Worm (Caenorhabditis elegans) whole organism, L1 larva: ENCODE data around the gene nape-1.

Source experiments
- C04F5.9 ChIP-seq: sonication (generic microtip); optimal IDR thresholded peaks from 2 replicates; lab custom pipeline; 2016; ENCODE audit warnings: missing genetic modification characterization, missing compliant biosample characterization
- C16A3.4 ChIP-seq: fragments of 150-350 bp; optimal IDR thresholded peaks from 2 replicates; lab custom pipeline; 2014; ENCODE audit warnings: missing biosample characterization, missing genetic modification characterization
- C34B4.2 ChIP-seq: sonication (generic microtip); optimal IDR thresholded peaks from 2 replicates; lab custom pipeline; 2017; ENCODE audit warnings: mild to moderate bottlenecking, missing genetic modification characterization, missing compliant biosample characterization
- F16B12.6 ChIP-seq: fragments of 150-350 bp; optimal IDR thresholded peaks from 2 replicates; lab custom pipeline; 2014; ENCODE audit warnings: missing biosample characterization, missing genetic modification characterization
- aly-2 ChIP-seq: fragments of 150-350 bp; optimal IDR thresholded peaks from 2 replicates; lab custom pipeline; 2014; ENCODE audit warnings: missing biosample characterization, missing genetic modification characterization
- blmp-1 ChIP-seq: fragments of 150-350 bp; optimal IDR thresholded peaks from 2 replicates; lab custom pipeline; 2014; ENCODE audit warnings: missing biosample characterization, missing genetic modification characterization
- ceh-8 ChIP-seq: fragments of 200-800 bp; sonication (Bioruptor generic); optimal IDR thresholded peaks from 2 replicates; lab custom pipeline; 2018; ENCODE audit warnings: mild to moderate bottlenecking, missing genetic modification characterization, moderate library complexity, missing compliant biosample characterization
- ceh-88 ChIP-seq: fragments of 200-800 bp; sonication (Bioruptor generic); IDR thresholded peaks from 2 replicates; pipeline ENCODE4 v1.3.6; 2022; ENCODE audit warnings: missing genetic modification characterization, missing compliant biosample characterization
- ceh-90 ChIP-seq: sonication (generic microtip); optimal IDR thresholded peaks from 2 replicates; lab custom pipeline; 2016; ENCODE audit warnings: missing genetic modification characterization, missing compliant biosample characterization
- dpl-1 ChIP-seq, 3 experiments: fragments of 150-350 bp in 2 of 3; sonication (generic microtip) in 1 of 3; optimal IDR thresholded peaks; 2 replicates each; lab custom pipeline; 2014 to 2017; ENCODE audit warnings: missing biosample characterization in 3 of 3, missing genetic modification characterization in 3 of 3, missing genetic modification reagents in 3 of 3
- efl-1 ChIP-seq, 4 experiments: fragments of 150-350 bp; optimal IDR thresholded peaks in 3 of 4; peaks in 1 of 4; 1 replicate in 1 of 4; 2 replicates in 3 of 4; lab custom pipeline; 2014; ENCODE audit warnings: missing biosample characterization in 2 of 4, missing genetic modification characterization in 2 of 4, missing genetic modification reagents in 2 of 4
- egl-13 ChIP-seq: sonication (generic microtip); optimal IDR thresholded peaks from 2 replicates; lab custom pipeline; 2016; ENCODE audit warnings: missing genotype, missing genetic modification reagents, missing genetic modification characterization, missing compliant biosample characterization
- elt-2 ChIP-seq: sonication (generic microtip); optimal IDR thresholded peaks from 2 replicates; lab custom pipeline; 2016; ENCODE audit warnings: missing genetic modification characterization, mild to moderate bottlenecking, inconsistent platforms, missing compliant biosample characterization, missing genetic modification reagents
- elt-3 ChIP-seq, 6 experiments: fragments of 150-350 bp in 1 of 6; sonication (generic microtip); optimal IDR thresholded peaks; 2 replicates each; lab custom pipeline; 2017 to 2018; ENCODE audit warnings: missing biosample characterization in 6 of 6, missing genetic modification characterization in 6 of 6, inconsistent platforms in 1 of 6
- ets-5 ChIP-seq: fragments of 200-800 bp; sonication (Bioruptor generic); IDR thresholded peaks from 2 replicates; pipeline ENCODE4 v1.3.6; 2022; ENCODE audit warnings: missing genetic modification characterization, missing compliant biosample characterization
- fkh-4 ChIP-seq: sonication (generic microtip); optimal IDR thresholded peaks from 2 replicates; lab custom pipeline; 2016; ENCODE audit warnings: missing compliant biosample characterization, missing genetic modification characterization, borderline replicate concordance
- fos-1 ChIP-seq: fragments of 150-350 bp; optimal IDR thresholded peaks from 2 replicates; lab custom pipeline; 2014; ENCODE audit warnings: missing biosample characterization, missing genetic modification characterization
- grh-1 ChIP-seq: fragments of 200-800 bp; sonication (Bioruptor generic); IDR thresholded peaks from 2 replicates; pipeline ENCODE4 v1.3.6; 2022; ENCODE audit warnings: missing genetic modification reagents, missing genetic modification characterization, missing compliant biosample characterization
- hlh-4 ChIP-seq: sonication (generic microtip); optimal IDR thresholded peaks from 2 replicates; lab custom pipeline; 2016; ENCODE audit warnings: mild to moderate bottlenecking, missing genetic modification characterization, missing compliant biosample characterization
- hpl-2 ChIP-seq: fragments of 150-350 bp; optimal IDR thresholded peaks from 2 replicates; lab custom pipeline; 2014; ENCODE audit warnings: missing biosample characterization, missing genetic modification reagents, missing genetic modification characterization
- irx-1 ChIP-seq: sonication (generic microtip); optimal IDR thresholded peaks from 2 replicates; lab custom pipeline; 2016; ENCODE audit warnings: missing genetic modification characterization, missing compliant biosample characterization
- isw-1 ChIP-seq: fragments of 200-800 bp; sonication (Bioruptor generic); IDR thresholded peaks from 2 replicates; pipeline ENCODE4 v1.3.6; 2022; ENCODE audit warnings: missing genetic modification characterization, missing compliant biosample characterization
- jun-1 ChIP-seq: fragments of 150-350 bp; optimal IDR thresholded peaks from 2 replicates; lab custom pipeline; 2014; ENCODE audit warnings: missing biosample characterization, missing genetic modification reagents, missing genetic modification characterization
- lin-13 ChIP-seq: fragments of 150-350 bp; optimal IDR thresholded peaks from 2 replicates; lab custom pipeline; 2014; ENCODE audit warnings: missing biosample characterization, missing genetic modification reagents, missing genetic modification characterization
- lin-15B ChIP-seq: fragments of 150-350 bp; sonication (generic microtip); optimal IDR thresholded peaks from 3 replicates; lab custom pipeline; 2014; ENCODE audit warnings: missing biosample characterization, missing genetic modification characterization
- lin-35 ChIP-seq, 2 experiments: fragments of 150-350 bp; optimal IDR thresholded peaks; 2 replicates each; lab custom pipeline; 2014; ENCODE audit warnings: missing biosample characterization in 2 of 2, missing genetic modification characterization in 2 of 2, missing genetic modification reagents in 2 of 2
- lin-39 ChIP-seq: fragments of 150-350 bp; optimal IDR thresholded peaks from 2 replicates; lab custom pipeline; 2014; ENCODE audit warnings: missing biosample characterization, missing genetic modification reagents, missing genetic modification characterization
- mab-9 ChIP-seq: fragments of 200-800 bp; sonication (Bioruptor generic); IDR thresholded peaks from 2 replicates; pipeline ENCODE4 v1.3.6; 2022; ENCODE audit warnings: missing genetic modification reagents, missing genetic modification characterization, missing compliant biosample characterization
- mef-2 ChIP-seq: fragments of 150-350 bp; optimal IDR thresholded peaks from 2 replicates; lab custom pipeline; 2014; ENCODE audit warnings: missing biosample characterization, missing genetic modification characterization
- mep-1 ChIP-seq: fragments of 150-350 bp; optimal IDR thresholded peaks from 2 replicates; lab custom pipeline; 2014; ENCODE audit warnings: missing biosample characterization, missing genetic modification characterization
- nhr-19 ChIP-seq: fragments of 200-800 bp; sonication (Bioruptor generic); conservative IDR thresholded peaks from 2 replicates; pipeline ENCODE4 v1.3.6; 2022; ENCODE audit warnings: missing genetic modification characterization, missing compliant biosample characterization
- nhr-20 ChIP-seq: sonication (generic microtip); optimal IDR thresholded peaks from 2 replicates; lab custom pipeline; 2016; ENCODE audit warnings: mild to moderate bottlenecking, missing genetic modification characterization, missing compliant biosample characterization
- nhr-28 ChIP-seq: fragments of 150-350 bp; optimal IDR thresholded peaks from 2 replicates; lab custom pipeline; 2014; ENCODE audit warnings: missing biosample characterization, missing genetic modification characterization
- nhr-47 ChIP-seq: sonication (generic microtip); optimal IDR thresholded peaks from 2 replicates; lab custom pipeline; 2016; ENCODE audit warnings: mild to moderate bottlenecking, missing genetic modification characterization, moderate library complexity, missing compliant biosample characterization
- nhr-85 ChIP-seq: sonication (generic microtip); peaks from one replicate; lab custom pipeline; 2016; ENCODE audit warnings: missing genetic modification characterization, inconsistent platforms, missing compliant biosample characterization
- nhr-90 ChIP-seq: sonication (generic microtip); optimal IDR thresholded peaks from 2 replicates; lab custom pipeline; 2016; ENCODE audit warnings: mild to moderate bottlenecking, missing genetic modification characterization, missing compliant biosample characterization; ENCODE audit not compliant: poor library complexity
- pax-3 ChIP-seq: fragments of 200-800 bp; sonication (Bioruptor generic); optimal IDR thresholded peaks from 2 replicates; lab custom pipeline; 2018; ENCODE audit warnings: mild to moderate bottlenecking, missing genetic modification characterization, moderate library complexity, missing compliant biosample characterization
- pqm-1 ChIP-seq: sonication (generic microtip); optimal IDR thresholded peaks from 3 replicates; lab custom pipeline; 2017; ENCODE audit warnings: missing biosample characterization, missing genetic modification characterization
- rnt-1 ChIP-seq: sonication (generic microtip); optimal IDR thresholded peaks from 2 replicates; lab custom pipeline; 2016; ENCODE audit warnings: mild to moderate bottlenecking, missing genetic modification characterization, moderate library complexity, missing compliant biosample characterization
- skn-1 ChIP-seq: fragments of 150-350 bp; optimal IDR thresholded peaks from 2 replicates; lab custom pipeline; 2014; ENCODE audit warnings: missing biosample characterization, missing genetic modification characterization
- tbx-2 ChIP-seq: sonication (generic microtip); optimal IDR thresholded peaks from 2 replicates; lab custom pipeline; 2016; ENCODE audit warnings: missing genetic modification characterization, missing compliant biosample characterization
- unc-86 ChIP-seq: sonication (generic microtip); optimal IDR thresholded peaks from 2 replicates; lab custom pipeline; 2016; ENCODE audit warnings: missing genetic modification characterization, missing compliant biosample characterization
- unc-98 ChIP-seq: fragments of 200-800 bp; sonication (Bioruptor generic); IDR thresholded peaks from 2 replicates; pipeline ENCODE4 v1.3.6; 2022; ENCODE audit warnings: missing genetic modification characterization, missing compliant biosample characterization
- zip-4 ChIP-seq: fragments of 200-800 bp; sonication (Bioruptor generic); optimal IDR thresholded peaks from 2 replicates; lab custom pipeline; 2018; ENCODE audit warnings: mild to moderate bottlenecking, missing genetic modification characterization, moderate library complexity, missing compliant biosample characterization
- ztf-4 ChIP-seq: fragments of 150-350 bp; optimal IDR thresholded peaks from 2 replicates; lab custom pipeline; 2014; ENCODE audit warnings: missing biosample characterization, missing genetic modification characterization

The nape-1 gene

DNA sequence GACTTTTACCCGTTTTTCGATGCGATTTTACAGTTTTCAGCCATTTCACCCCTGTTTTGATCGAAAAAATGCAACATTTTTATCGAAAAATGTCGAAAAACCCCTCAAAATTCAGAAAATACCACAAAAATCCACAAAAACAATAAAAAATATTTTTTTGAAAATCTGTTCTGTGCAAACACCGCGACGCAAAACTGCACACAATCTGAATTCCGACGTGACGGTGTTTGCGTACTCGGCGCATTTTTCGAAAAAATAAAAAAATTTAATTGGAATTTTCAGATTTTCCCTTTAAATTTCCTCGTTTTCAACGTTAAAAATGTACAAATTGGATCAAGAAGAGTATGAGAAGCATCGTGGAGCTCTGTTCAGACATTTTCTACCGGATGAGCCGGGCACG lies 14.8 kb downstream of the nape-1 start, which contains the start of gene smgl-2 (continued):
- peak; percentile 73 to 87 for TF ChIP-seq efl-1 (optimal IDR thresholded peaks at IDR 0.05; lab: Kevin White, UChicago)
- TF ChIP-seq efl-1 (GFP tag; optimal IDR thresholded peaks at IDR 0.05 in 1 of 2; lab: Kevin White, UChicago), result peak; percentile 88 to 99
- TF ChIP-seq isw-1 (GFP tag; lab: Robert Waterston, UW), result peak; percentile 73
- TF ChIP-seq grh-1 (GFP tag; lab: Robert Waterston, UW), result peak; percentile 64
- no peak for TF ChIP-seq hlh-4 (tag; lab: Kevin White, UChicago)
- no peak for TF ChIP-seq ets-5 (GFP tag; lab: Robert Waterston, UW)
- TF ChIP-seq nhr-28 (tag; lab: Kevin White, UChicago), result no peak
- TF ChIP-seq pax-3 (tag; lab: Kevin White, UChicago), result peak; percentile 50
- no peak for TF ChIP-seq unc-98 (GFP tag; lab: Robert Waterston, UW)
- TF ChIP-seq nhr-90 (tag; lab: Kevin White, UChicago), result peak; percentile 60
- peak; percentile 80 for TF ChIP-seq lin-15B (tag; lab: Kevin White, UChicago)
- TF ChIP-seq lin-35 (GFP tag; optimal IDR thresholded peaks at IDR 0.05; lab: Kevin White, UChicago), result peak; percentile 74 to 88
- peak; percentile 88 for TF ChIP-seq nhr-47 (tag; lab: Kevin White, UChicago)
- peak; percentile 82 for TF ChIP-seq tbx-2 (tag; lab: Kevin White, UChicago)
- no peak for TF ChIP-seq ceh-90 (tag; lab: Kevin White, UChicago)
- TF ChIP-seq hpl-2 (GFP tag; lab: Kevin White, UChicago), result peak; percentile 13
- TF ChIP-seq irx-1 (tag; lab: Kevin White, UChicago), result peak; percentile 75
- peak; percentile 65 for TF ChIP-seq egl-13 (tag; lab: Kevin White, UChicago)
- TF ChIP-seq rnt-1 (tag; lab: Kevin White, UChicago), result no peak
- TF ChIP-seq elt-2 (tag; lab: Kevin White, UChicago), result peak; percentile 1
- no peak for TF ChIP-seq pqm-1 (tag; lab: Kevin White, UChicago)
- TF ChIP-seq ceh-8, result peak; percentile 53
- peak; percentile 50 for TF ChIP-seq jun-1 (tag; lab: Kevin White, UChicago)
- peak; percentile 69 for TF ChIP-seq fos-1 (tag; lab: Kevin White, UChicago)
- peak; percentile 62 for TF ChIP-seq blmp-1 (tag; lab: Kevin White, UChicago)
- peak; percentile 71 for TF ChIP-seq lin-39 (tag; lab: Kevin White, UChicago)
- peak; percentile 100 for TF ChIP-seq F16B12.6 (tag; lab: Kevin White, UChicago)
- no peak for TF ChIP-seq C34B4.2 (tag; lab: Kevin White, UChicago)
- peak; percentile 69 for TF ChIP-seq zip-4 (GFP tag; lab: Kevin White, UChicago)
- TF ChIP-seq C04F5.9, result peak; percentile 22
- peak; percentile 62 for TF ChIP-seq aly-2
- TF ChIP-seq skn-1 (tag; lab: Kevin White, UChicago), result peak; percentile 47
- peak; percentile 86 for TF ChIP-seq C16A3.4
- no peak for TF ChIP-seq fkh-4 (tag; lab: Kevin White, UChicago)
- peak; percentile 97 for TF ChIP-seq mep-1
- peak; percentile 71 for TF ChIP-seq nhr-19 (GFP tag; lab: Robert Waterston, UW)
- TF ChIP-seq lin-13, result peak; percentile 75
- TF ChIP-seq elt-3 (tag; optimal IDR thresholded peaks at IDR 0.05; lab: Kevin White, UChicago), result peak in 2 of 6 experiments; percentile 46 to 53
- TF ChIP-seq ztf-4, result no peak
- TF ChIP-seq mab-9 (GFP tag; lab: Robert Waterston, UW), result no peak
- peak; percentile 52; the same call in 1 of the 2 replicates for TF ChIP-seq ceh-88 (GFP tag; lab: Robert Waterston, UW)
- peak; percentile 76 for TF ChIP-seq nhr-20 (tag; lab: Kevin White, UChicago)
- TF ChIP-seq dpl-1 (GFP tag; optimal IDR thresholded peaks at IDR 0.05; lab: Kevin White, UChicago), result peak; percentile 82 to 89 (median 86)
- TF ChIP-seq mef-2 (tag; lab: Kevin White, UChicago), result peak; percentile 32
- peak; percentile 70 for TF ChIP-seq nhr-85 (tag; lab: Kevin White, UChicago)
- peak; percentile 77 for TF ChIP-seq unc-86 (tag; lab: Kevin White, UChicago)
